ENCODE assay signal across 2 fruit fly cellular contexts in genomic region chr3L:18460987-18461403, dm6.
TF ChIP-seq lines count a peak whose summit lies in the region.

Gene CG32196 (minus strand): TSS chr3L:18461024.

TF ChIP-seq in whole organism, embryonic, 481 proteins besides CTCF, POLR2A, EP300 and RAD21 (continued from another document and continues in another):
- TF ChIP-seq sens-2 (GFP tag; IDR thresholded peaks at IDR 0.05; lab: Robert Waterston, UW) (peak; percentile 23; the same call in 1 of the 2 replicates), CG10979 (tag; optimal IDR thresholded peaks at IDR 0.05; lab: Kevin White, UChicago) (peak; percentile 89), bcd (GFP tag; optimal IDR thresholded peaks at IDR 0.05; lab: Kevin White, UChicago) (peak; percentile 85), NC2β (GFP tag; optimal IDR thresholded peaks at IDR 0.05; lab: Kevin White, UChicago) (no peak), sisA (GFP tag; IDR thresholded peaks at IDR 0.05; lab: Robert Waterston, UW) (peak; percentile 81), corto (GFP tag; optimal IDR thresholded peaks at IDR 0.05; lab: Kevin White, UChicago) (no peak), croc (GFP tag; conservative IDR thresholded peaks at IDR 0.05; lab: Robert Waterston, UW) (peak; percentile 77), slbo (GFP tag; IDR thresholded peaks at IDR 0.05; lab: Robert Waterston, UW) (peak; percentile 92), CG9797 (GFP tag; optimal IDR thresholded peaks at IDR 0.05; lab: Kevin White, UChicago) (no peak), aop (GFP tag; IDR thresholded peaks at IDR 0.05; lab: Robert Waterston, UW) (no peak), vfl (GFP tag; optimal IDR thresholded peaks at IDR 0.05; lab: Kevin White, UChicago) (no peak), hbn (GFP tag; IDR thresholded peaks at IDR 0.05; lab: Robert Waterston, UW; ENCODE audit: partially characterized antibody) (no peak), zfh2 (GFP tag; optimal IDR thresholded peaks at IDR 0.05; lab: Kevin White, UChicago) (peak; percentile 30), CG14050 (GFP tag; IDR thresholded peaks at IDR 0.05; lab: Robert Waterston, UW) (peak; percentile 63), CG8924 (tag; optimal IDR thresholded peaks at IDR 0.05; lab: Kevin White, UChicago) (peak; percentile 90), dmrt11E (tag; optimal IDR thresholded peaks at IDR 0.05; lab: Kevin White, UChicago) (peak; percentile 84), CG15011 (GFP tag; optimal IDR thresholded peaks at IDR 0.05; lab: Kevin White, UChicago) (peak; percentile 67), CG4424 (GFP tag; optimal IDR thresholded peaks at IDR 0.05; lab: Kevin White, UChicago) (peak; percentile 72), fd64A (GFP tag; optimal IDR thresholded peaks at IDR 0.05; lab: Kevin White, UChicago) (peak; percentile 60), CG11247 (GFP tag; IDR thresholded peaks at IDR 0.05; lab: Robert Waterston, UW) (peak; percentile 81), CG13123 (GFP tag; optimal IDR thresholded peaks at IDR 0.05; lab: Kevin White, UChicago) (peak; percentile 60), CG10274 (GFP tag; optimal IDR thresholded peaks at IDR 0.05; lab: Kevin White, UChicago) (peak; percentile 33), D (optimal IDR thresholded peaks at IDR 0.05; lab: Kevin White, UChicago) (no peak), D (GFP tag; optimal IDR thresholded peaks at IDR 0.05; lab: Kevin White, UChicago) (peak; percentile 78), CG15269 (tag; optimal IDR thresholded peaks at IDR 0.05; lab: Kevin White, UChicago) (peak; percentile 90), ci (GFP tag; IDR thresholded peaks at IDR 0.05; lab: Robert Waterston, UW) (peak; percentile 77; the same call in 2 of the 3 replicates), Aef1 (GFP tag; IDR thresholded peaks at IDR 0.05; lab: Robert Waterston, UW) (peak; percentile 75), wek (GFP tag; optimal IDR thresholded peaks at IDR 0.05; lab: Kevin White, UChicago) (peak; percentile 51), CG17612 (GFP tag; IDR thresholded peaks at IDR 0.05; lab: Robert Waterston, UW) (peak; percentile 72), Neu2 (GFP tag; optimal IDR thresholded peaks at IDR 0.05; lab: Kevin White, UChicago; ENCODE audit: borderline replicate concordance) (no peak), fu2 (GFP tag; optimal IDR thresholded peaks at IDR 0.05; lab: Kevin White, UChicago) (peak; percentile 23), CG31388 (GFP tag; optimal IDR thresholded peaks at IDR 0.05; lab: Kevin White, UChicago) (peak; percentile 12), slou (GFP tag; optimal IDR thresholded peaks at IDR 0.05; lab: Kevin White, UChicago) (peak; percentile 37), Nf-YC (tag; optimal IDR thresholded peaks at IDR 0.05; lab: Kevin White, UChicago) (no peak), so (GFP tag; IDR thresholded peaks at IDR 0.05; lab: Robert Waterston, UW) (no peak; the same call in 2 of the 3 replicates), zen (tag; optimal IDR thresholded peaks at IDR 0.05; lab: Kevin White, UChicago) (peak; percentile 76), E2f1 (GFP tag; IDR thresholded peaks at IDR 0.05; lab: Robert Waterston, UW) (peak; percentile 85), dmrt99B (tag; optimal IDR thresholded peaks at IDR 0.05; lab: Kevin White, UChicago) (peak; percentile 90), Dfd (GFP tag; optimal IDR thresholded peaks at IDR 0.05; lab: Kevin White, UChicago) (peak in 1 of 2 experiments; percentile 81), CG11723 (GFP tag; optimal IDR thresholded peaks at IDR 0.05; lab: Kevin White, UChicago) (peak; percentile 46), Dref (GFP tag; IDR thresholded peaks at IDR 0.05; lab: Robert Waterston, UW) (peak; percentile 59), HmgD (GFP tag; optimal IDR thresholded peaks at IDR 0.05; lab: Kevin White, UChicago) (no peak), MTF-1 (GFP tag; optimal IDR thresholded peaks at IDR 0.05; lab: Kevin White, UChicago; ENCODE audit: borderline replicate concordance) (no peak), CG4854 (GFP tag; optimal IDR thresholded peaks at IDR 0.05; lab: Kevin White, UChicago) (no peak), lilli (GFP tag; optimal IDR thresholded peaks at IDR 0.05; lab: Kevin White, UChicago) (peak; percentile 36), psq (GFP tag; optimal IDR thresholded peaks at IDR 0.05; lab: Kevin White, UChicago) (peak; percentile 47), gt (GFP tag; IDR thresholded peaks at IDR 0.05; lab: Robert Waterston, UW) (peak; percentile 62; the same call in 1 of the 2 replicates), CG7372 (GFP tag; IDR thresholded peaks at IDR 0.05; lab: Robert Waterston, UW) (peak; percentile 88), Xbp1 (GFP tag; optimal IDR thresholded peaks at IDR 0.05; lab: Kevin White, UChicago) (peak; percentile 81), dati (GFP tag; IDR thresholded peaks at IDR 0.05; lab: Robert Waterston, UW) (no peak), lmd (GFP tag; IDR thresholded peaks at IDR 0.05; lab: Robert Waterston, UW) (peak; percentile 88), kay (GFP tag; optimal IDR thresholded peaks at IDR 0.05; lab: Kevin White, UChicago) (peak; percentile 22), Usf (GFP tag; optimal IDR thresholded peaks at IDR 0.05; lab: Kevin White, UChicago) (peak; percentile 67), CG6175 (GFP tag; IDR thresholded peaks at IDR 0.05; lab: Robert Waterston, UW) (no peak; the same call in 2 of the 3 replicates), CoRest (tag; optimal IDR thresholded peaks at IDR 0.05; lab: Kevin White, UChicago) (peak; percentile 95), CG13424 (tag; optimal IDR thresholded peaks at IDR 0.05; lab: Kevin White, UChicago) (peak; percentile 91), klu (GFP tag; IDR thresholded peaks at IDR 0.05; lab: Robert Waterston, UW) (peak; percentile 81; the same call in 1 of the 2 replicates), pan (optimal IDR thresholded peaks at IDR 0.05; lab: Kevin White, UChicago) (no peak), pan (GFP tag; optimal IDR thresholded peaks at IDR 0.05 in 1 of 2, IDR thresholded peaks at IDR 0.05 in 1 of 2) (peak in 1 of 2 experiments; percentile 85), Side (GFP tag; optimal IDR thresholded peaks at IDR 0.05; lab: Kevin White, UChicago) (no peak), pita (GFP tag; optimal IDR thresholded peaks at IDR 0.05; lab: Kevin White, UChicago) (no peak), sima (GFP tag; optimal IDR thresholded peaks at IDR 0.05; lab: Kevin White, UChicago) (no peak), caup (GFP tag; optimal IDR thresholded peaks at IDR 0.05; lab: Kevin White, UChicago; ENCODE audit: severe bottlenecking) (peak; percentile 76), H15 (GFP tag; IDR thresholded peaks at IDR 0.05; lab: Robert Waterston, UW) (peak; percentile 80; the same call in 1 of the 3 replicates), rib (GFP tag; IDR thresholded peaks at IDR 0.05; lab: Robert Waterston, UW) (no peak; the same call in 1 of the 2 replicates)

TF ChIP-seq in whole organism, prepupa, 60 proteins besides CTCF, POLR2A, EP300 and RAD21 (continued from another document):
- TF ChIP-seq fkh (GFP tag; optimal IDR thresholded peaks at IDR 0.05; lab: Kevin White, UChicago) (peak; percentile 79), CG6276 (GFP tag; optimal IDR thresholded peaks at IDR 0.05; lab: Kevin White, UChicago) (peak; percentile 21)
TF ChIP-seq in whole organism, prepupa: peak in this region for 18.
